Worm (Caenorhabditis elegans) whole organism, L1 larva: ENCODE data around the gene F36D3.8.
A peak's percentile ranks its signal among the peaks of the same experiment; 100 is the strongest.

ENCODE experiments used
- F16B12.6 ChIP-seq: fragments of 150-350 bp; optimal IDR thresholded peaks from 2 replicates; lab custom pipeline; 2014; ENCODE audit warnings: missing biosample characterization, missing genetic modification characterization
- Y116A8C.19 ChIP-seq: sonication (generic microtip); optimal IDR thresholded peaks from 2 replicates; lab custom pipeline; 2016; ENCODE audit warnings: missing compliant biosample characterization, missing genetic modification characterization, borderline replicate concordance
- aha-1 ChIP-seq: fragments of 150-350 bp; optimal IDR thresholded peaks from 2 replicates; lab custom pipeline; 2014; ENCODE audit warnings: missing biosample characterization, missing genetic modification characterization
- ceh-90 ChIP-seq: sonication (generic microtip); optimal IDR thresholded peaks from 2 replicates; lab custom pipeline; 2016; ENCODE audit warnings: missing genetic modification characterization, missing compliant biosample characterization
- dsc-1 ChIP-seq: sonication (generic microtip); optimal IDR thresholded peaks from 2 replicates; lab custom pipeline; 2016; ENCODE audit warnings: mild to moderate bottlenecking, missing genetic modification characterization, missing compliant biosample characterization
- efl-1 ChIP-seq, 4 experiments: fragments of 150-350 bp; optimal IDR thresholded peaks in 3 of 4; peaks in 1 of 4; 1 replicate in 1 of 4; 2 replicates in 3 of 4; lab custom pipeline; 2014; ENCODE audit warnings: missing biosample characterization in 2 of 4, missing genetic modification characterization in 2 of 4, missing genetic modification reagents in 2 of 4
- efl-3 ChIP-seq: fragments of 200-800 bp; sonication (Bioruptor generic); optimal IDR thresholded peaks from 2 replicates; lab custom pipeline; 2018; ENCODE audit warnings: mild to moderate bottlenecking, missing genetic modification characterization, missing compliant biosample characterization
- egl-13 ChIP-seq: sonication (generic microtip); optimal IDR thresholded peaks from 2 replicates; lab custom pipeline; 2016; ENCODE audit warnings: missing genotype, missing genetic modification reagents, missing genetic modification characterization, missing compliant biosample characterization
- egl-27 ChIP-seq, 2 experiments: fragments of 150-350 bp in 1 of 2; sonication (generic microtip); optimal IDR thresholded peaks; 3 replicates each; lab custom pipeline; 2017 to 2018; ENCODE audit warnings: missing biosample characterization in 2 of 2, missing genetic modification characterization in 2 of 2, missing genetic modification reagents in 2 of 2
- elt-2 ChIP-seq: sonication (generic microtip); optimal IDR thresholded peaks from 2 replicates; lab custom pipeline; 2016; ENCODE audit warnings: missing genetic modification characterization, mild to moderate bottlenecking, inconsistent platforms, missing compliant biosample characterization, missing genetic modification reagents
- fos-1 ChIP-seq: fragments of 150-350 bp; optimal IDR thresholded peaks from 2 replicates; lab custom pipeline; 2014; ENCODE audit warnings: missing biosample characterization, missing genetic modification characterization
- grh-1 ChIP-seq: fragments of 200-800 bp; sonication (Bioruptor generic); IDR thresholded peaks from 2 replicates; pipeline ENCODE4 v1.3.6; 2022; ENCODE audit warnings: missing genetic modification reagents, missing genetic modification characterization, missing compliant biosample characterization
- hlh-17 ChIP-seq: fragments of 200-800 bp; sonication (Bioruptor generic); optimal IDR thresholded peaks from 2 replicates; lab custom pipeline; 2018; ENCODE audit warnings: missing genetic modification characterization, mild to moderate bottlenecking, missing compliant biosample characterization, moderate library complexity, borderline replicate concordance
- hlh-4 ChIP-seq: sonication (generic microtip); optimal IDR thresholded peaks from 2 replicates; lab custom pipeline; 2016; ENCODE audit warnings: mild to moderate bottlenecking, missing genetic modification characterization, missing compliant biosample characterization
- lin-14 ChIP-seq: fragments of 200-800 bp; sonication (Bioruptor generic); optimal IDR thresholded peaks from 2 replicates; lab custom pipeline; 2018; ENCODE audit warnings: mild to moderate bottlenecking, missing genetic modification characterization, moderate library complexity, missing compliant biosample characterization
- lin-15B ChIP-seq: fragments of 150-350 bp; sonication (generic microtip); optimal IDR thresholded peaks from 3 replicates; lab custom pipeline; 2014; ENCODE audit warnings: missing biosample characterization, missing genetic modification characterization
- lin-39 ChIP-seq: fragments of 150-350 bp; optimal IDR thresholded peaks from 2 replicates; lab custom pipeline; 2014; ENCODE audit warnings: missing biosample characterization, missing genetic modification reagents, missing genetic modification characterization
- mab-9 ChIP-seq: fragments of 200-800 bp; sonication (Bioruptor generic); IDR thresholded peaks from 2 replicates; pipeline ENCODE4 v1.3.6; 2022; ENCODE audit warnings: missing genetic modification reagents, missing genetic modification characterization, missing compliant biosample characterization
- mef-2 ChIP-seq: fragments of 150-350 bp; optimal IDR thresholded peaks from 2 replicates; lab custom pipeline; 2014; ENCODE audit warnings: missing biosample characterization, missing genetic modification characterization
- nhr-11 ChIP-seq: fragments of 150-350 bp; optimal IDR thresholded peaks from 2 replicates; lab custom pipeline; 2014; ENCODE audit warnings: missing biosample characterization, missing genetic modification characterization
- nhr-12 ChIP-seq: sonication (generic microtip); optimal IDR thresholded peaks from 2 replicates; lab custom pipeline; 2017; ENCODE audit warnings: missing biosample characterization, missing genetic modification characterization
- nhr-28 ChIP-seq: fragments of 150-350 bp; optimal IDR thresholded peaks from 2 replicates; lab custom pipeline; 2014; ENCODE audit warnings: missing biosample characterization, missing genetic modification characterization
- pqm-1 ChIP-seq: sonication (generic microtip); optimal IDR thresholded peaks from 3 replicates; lab custom pipeline; 2017; ENCODE audit warnings: missing biosample characterization, missing genetic modification characterization
- rnt-1 ChIP-seq: sonication (generic microtip); optimal IDR thresholded peaks from 2 replicates; lab custom pipeline; 2016; ENCODE audit warnings: mild to moderate bottlenecking, missing genetic modification characterization, moderate library complexity, missing compliant biosample characterization
- snpc-4 ChIP-seq: fragments of 150-350 bp; optimal IDR thresholded peaks from 2 replicates; lab custom pipeline; 2014; ENCODE audit warnings: missing biosample characterization, missing genetic modification characterization
- snu-23 ChIP-seq: sonication (generic microtip); optimal IDR thresholded peaks from 2 replicates; lab custom pipeline; 2016; ENCODE audit warnings: missing genetic modification characterization, missing compliant biosample characterization
- sox-4 ChIP-seq: sonication (generic microtip); optimal IDR thresholded peaks from 2 replicates; lab custom pipeline; 2016; ENCODE audit warnings: missing genetic modification characterization, missing compliant biosample characterization
- unc-62 ChIP-seq: fragments of 150-350 bp; optimal IDR thresholded peaks from 2 replicates; lab custom pipeline; 2014; ENCODE audit warnings: missing biosample characterization, missing genetic modification reagents, missing genetic modification characterization
- vab-15 ChIP-seq: sonication (generic microtip); optimal IDR thresholded peaks from 2 replicates; lab custom pipeline; 2017; ENCODE audit warnings: missing genotype, mild to moderate bottlenecking, missing genetic modification characterization, missing compliant biosample characterization
- ztf-4 ChIP-seq: fragments of 150-350 bp; optimal IDR thresholded peaks from 2 replicates; lab custom pipeline; 2014; ENCODE audit warnings: missing biosample characterization, missing genetic modification characterization

Gene F36D3.8

DNA sequence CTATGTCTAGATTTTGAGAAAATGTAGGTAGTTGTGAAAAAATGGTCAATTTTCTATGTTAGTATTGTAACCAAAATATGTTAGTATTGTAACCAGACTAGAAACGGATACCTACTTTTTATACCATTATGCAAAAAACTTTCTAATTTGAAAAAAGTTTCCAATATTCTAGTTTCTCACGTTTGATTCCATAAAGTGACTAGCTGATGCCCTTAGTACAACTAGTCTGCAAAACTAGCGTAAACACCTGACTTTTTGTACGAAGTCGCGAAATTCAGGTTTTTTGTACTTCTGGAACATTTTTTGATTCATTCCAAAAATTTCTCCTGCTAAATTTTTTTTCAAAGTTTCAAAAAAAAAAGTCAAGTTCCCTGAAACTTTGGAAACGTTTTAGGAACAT lies 41.1 kb downstream of the F36D3.8 start:
- TF ChIP-seq grh-1 (GFP tag; lab: Robert Waterston, UW) (no peak), hlh-4 (tag; lab: Kevin White, UChicago) (no peak), rnt-1 (tag; lab: Kevin White, UChicago) (no peak), unc-62 (GFP tag; lab: Kevin White, UChicago) (no peak), nhr-28 (tag; lab: Kevin White, UChicago) (no peak), snu-23 (GFP tag; lab: Kevin White, UChicago) (no peak), vab-15 (tag; lab: Kevin White, UChicago) (no peak), nhr-11 (no peak), lin-14 (GFP tag; lab: Kevin White, UChicago) (no peak), sox-4 (tag; lab: Kevin White, UChicago) (no peak), aha-1 (tag; lab: Kevin White, UChicago) (no peak), lin-39 (tag; lab: Kevin White, UChicago) (no peak), lin-15B (tag; lab: Kevin White, UChicago) (no peak)
- TF ChIP-seq, all 84 proteins: peak for 0

DNA sequence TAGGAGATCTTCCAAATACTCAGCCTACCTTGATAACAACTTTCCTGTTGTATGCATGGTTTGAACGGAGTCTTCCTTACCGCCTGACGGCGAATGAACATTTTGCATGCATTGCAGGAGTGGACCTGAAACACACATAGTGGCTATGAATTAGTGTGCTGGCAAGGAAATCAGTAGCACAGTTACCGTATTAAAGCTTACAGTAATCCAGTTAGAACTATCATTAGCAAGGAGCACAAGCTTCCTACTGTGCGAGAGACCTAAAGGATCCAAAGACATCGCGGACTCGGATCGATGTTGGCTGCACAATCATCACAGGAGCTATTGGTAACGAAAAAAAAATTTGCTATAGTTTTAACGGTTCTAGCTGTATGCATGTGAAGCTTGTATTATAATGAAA lies 43.7 kb downstream of the F36D3.8 start, which contains the start of gene nhr-233:
Gene nhr-233 (minus strand): TSS at position 101 of the 400 bp plus-strand sequence.
- TF ChIP-seq ztf-4 (no peak), egl-27 (tag; optimal IDR thresholded peaks at IDR 0.05; lab: Kevin White, UChicago) (no peak), efl-3 (GFP tag; lab: Kevin White, UChicago) (no peak), fos-1 (tag; lab: Kevin White, UChicago) (no peak), hlh-17 (GFP tag; lab: Kevin White, UChicago) (no peak), egl-13 (tag; lab: Kevin White, UChicago) (no peak), ceh-90 (tag; lab: Kevin White, UChicago) (no peak), mef-2 (tag; lab: Kevin White, UChicago) (no peak), pqm-1 (tag; lab: Kevin White, UChicago) (no peak), hlh-4 (tag; lab: Kevin White, UChicago) (no peak), snpc-4 (tag; lab: Kevin White, UChicago) (no peak), grh-1 (GFP tag; lab: Robert Waterston, UW) (no peak), nhr-12 (tag; lab: Kevin White, UChicago) (no peak), elt-2 (no peak), mab-9 (no peak), dsc-1 (tag; lab: Kevin White, UChicago) (no peak), F16B12.6 (tag; lab: Kevin White, UChicago) (no peak)

ce11 chrV:16573168-16573567 lies 46.2 kb downstream of the F36D3.8 start, which contains the start of gene str-149:
TSS of gene str-149 (plus strand) at chrV:16573468.
- TF ChIP-seq efl-1 (optimal IDR thresholded peaks at IDR 0.05; lab: Kevin White, UChicago) (no peak), efl-1 (GFP tag; optimal IDR thresholded peaks at IDR 0.05 in 1 of 2; lab: Kevin White, UChicago) (peak in 1 of 2 experiments; percentile 53), Y116A8C.19 (tag; lab: Kevin White, UChicago) (no peak)
- TF ChIP-seq, all 84 proteins: peak for 1

DNA sequence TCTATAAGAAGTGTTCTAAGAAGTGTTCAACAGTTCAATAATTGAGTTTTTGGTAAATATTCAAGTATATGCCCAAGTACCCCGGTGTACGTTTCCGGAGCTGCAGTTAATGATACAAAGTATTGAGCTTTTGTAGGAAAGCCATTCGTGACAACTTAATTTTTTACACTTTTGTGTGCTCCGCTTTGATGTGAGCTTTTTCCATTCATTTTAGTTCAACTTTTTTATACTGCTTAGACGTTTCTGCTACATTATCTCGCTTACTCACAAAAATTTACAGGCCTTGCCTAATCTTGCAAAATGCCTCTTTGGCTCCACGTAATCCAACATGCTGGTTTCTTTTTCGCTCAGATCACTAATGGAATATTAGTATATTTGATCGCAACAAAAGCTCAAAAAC lies 48.9 kb downstream of the F36D3.8 start, which contains the start of gene str-151:
Gene str-151 (plus strand): TSS at position 301 of the 400 bp plus-strand sequence.
- TF ChIP-seq snpc-4 (tag; lab: Kevin White, UChicago) (no peak), efl-1 (optimal IDR thresholded peaks at IDR 0.05; lab: Kevin White, UChicago) (no peak), efl-1 (GFP tag; optimal IDR thresholded peaks at IDR 0.05 in 1 of 2; lab: Kevin White, UChicago) (peak in 1 of 2 experiments; percentile 4)
